Fruit fly (Drosophila melanogaster) whole organism, embryonic: ENCODE measurements around the gene RPA3.

Source experiments
- BtbVII ChIP-seq: fragments of 200-800 bp; sonication (Bioruptor generic); optimal IDR thresholded peaks from 3 replicates; lab custom pipeline; 2017; ENCODE audit warnings: missing biosample characterization, mild to moderate bottlenecking, missing genetic modification characterization
- CG10147 ChIP-seq: fragments of 200-800 bp; sonication (Bioruptor generic); optimal IDR thresholded peaks from 2 replicates; lab custom pipeline; 2019; ENCODE audit warnings: missing biosample characterization, mild to moderate bottlenecking, missing genetic modification characterization, moderate library complexity
- CG12659 ChIP-seq: fragments of 200-800 bp; sonication (Bioruptor generic); optimal IDR thresholded peaks from 3 replicates; lab custom pipeline; 2017; ENCODE audit warnings: mild to moderate bottlenecking, missing biosample characterization, missing genetic modification reagents, missing genetic modification characterization
- CG14441 ChIP-seq: fragments of 200-800 bp; sonication (Bioruptor generic); IDR thresholded peaks from 2 replicates; pipeline ENCODE4 v1.3.6; 2022; ENCODE audit warnings: missing biosample characterization, missing genetic modification characterization
- CG14710 ChIP-seq: fragments of 200-800 bp; sonication (Bioruptor generic); optimal IDR thresholded peaks from 3 replicates; lab custom pipeline; 2019; ENCODE audit warnings: missing biosample characterization, mild to moderate bottlenecking, missing genetic modification characterization, moderate library complexity
- CG15479 ChIP-seq: fragments of 200-800 bp; sonication (Bioruptor generic); optimal IDR thresholded peaks from 3 replicates; lab custom pipeline; 2019; ENCODE audit warnings: missing biosample characterization, mild to moderate bottlenecking, missing genetic modification characterization, moderate library complexity
- CG15601 ChIP-seq: fragments of 200-800 bp; sonication (Bioruptor generic); optimal IDR thresholded peaks from 3 replicates; lab custom pipeline; 2019; ENCODE audit warnings: missing biosample characterization, mild to moderate bottlenecking, missing genetic modification characterization, moderate library complexity
- CG33213 ChIP-seq: fragments of 200-800 bp; sonication (Bioruptor generic); optimal IDR thresholded peaks from 3 replicates; lab custom pipeline; 2016; ENCODE audit warnings: missing biosample characterization, missing genetic modification characterization
- CG4730 ChIP-seq: fragments of 200-800 bp; sonication (Bioruptor generic); IDR thresholded peaks from 2 replicates; pipeline ENCODE4 v1.3.6; 2022; ENCODE audit warnings: missing biosample characterization, missing genetic modification characterization
- CG6254 ChIP-seq: fragments of 200-800 bp; sonication (Bioruptor generic); optimal IDR thresholded peaks from 3 replicates; lab custom pipeline; 2017; ENCODE audit warnings: mild to moderate bottlenecking, missing biosample characterization, missing genetic modification reagents, missing genetic modification characterization
- CG7271 ChIP-seq: fragments of 200-800 bp; sonication (Bioruptor generic); optimal IDR thresholded peaks from 2 replicates; lab custom pipeline; 2018; ENCODE audit warnings: missing biosample characterization, mild to moderate bottlenecking, missing genetic modification characterization, moderate library complexity
- CG8281 ChIP-seq: fragments of 200-800 bp; sonication (Bioruptor generic); optimal IDR thresholded peaks from 2 replicates; lab custom pipeline; 2018; ENCODE audit warnings: missing biosample characterization, mild to moderate bottlenecking, missing genetic modification characterization, moderate library complexity
- CG9215 ChIP-seq: fragments of 200-800 bp; sonication (Bioruptor generic); IDR thresholded peaks from 2 replicates; pipeline ENCODE4 v1.3.6; 2022; ENCODE audit warnings: missing biosample characterization, missing genetic modification characterization
- CG9932 ChIP-seq: fragments of 200-800 bp; sonication (Bioruptor generic); IDR thresholded peaks from 2 replicates; pipeline ENCODE4 v1.3.6; 2022; ENCODE audit warnings: missing biosample characterization, missing genetic modification characterization
- CTCF ChIP-seq: fragments of 200-800 bp; sonication (Bioruptor generic); optimal IDR thresholded peaks from 2 replicates; lab custom pipeline; 2017; ENCODE audit warnings: missing biosample characterization, mild to moderate bottlenecking, missing genetic modification characterization, moderate library complexity
- D ChIP-seq, 2 experiments: fragments of 200-800 bp in 1 of 2; fragments of >200 bp in 1 of 2; sonication (Bioruptor generic) in 1 of 2; optimal IDR thresholded peaks; 2 replicates in 1 of 2; 3 replicates in 1 of 2; lab custom pipeline; 2017; ENCODE audit warnings: mild to moderate bottlenecking in 1 of 2, missing biosample characterization in 1 of 2, missing genetic modification characterization in 1 of 2, missing genetic modification reagents in 1 of 2
- Fer1 ChIP-seq: fragments of 200-800 bp; sonication (Bioruptor generic); optimal IDR thresholded peaks from 2 replicates; lab custom pipeline; 2017; ENCODE audit warnings: missing biosample characterization, mild to moderate bottlenecking, missing genetic modification characterization
- HHEX ChIP-seq: fragments of 200-800 bp; sonication (Bioruptor generic); optimal IDR thresholded peaks from 3 replicates; lab custom pipeline; 2017; ENCODE audit warnings: missing biosample characterization, mild to moderate bottlenecking, missing genetic modification characterization, missing genetic modification reagents
- HmgZ ChIP-seq: fragments of 200-800 bp; sonication (Bioruptor generic); optimal IDR thresholded peaks from 2 replicates; lab custom pipeline; 2018; ENCODE audit warnings: missing biosample characterization, mild to moderate bottlenecking, missing genetic modification characterization
- MBD-R2 ChIP-seq: fragments of 200-800 bp; sonication (Bioruptor generic); IDR thresholded peaks from 2 replicates; pipeline ENCODE4 v1.3.6; 2022; ENCODE audit warnings: missing biosample characterization, missing genetic modification characterization
- Opbp ChIP-seq: fragments of 200-800 bp; sonication (Bioruptor generic); IDR thresholded peaks from 3 replicates; pipeline ENCODE4 v1.3.6; 2022; ENCODE audit warnings: missing biosample characterization, missing genetic modification characterization; ENCODE audit not compliant: partially characterized antibody
- Pdp1 ChIP-seq, 2 experiments: fragments of 200-800 bp; sonication (Bioruptor generic); optimal IDR thresholded peaks; 3 replicates each; lab custom pipeline; 2016; ENCODE audit warnings: missing biosample characterization in 2 of 2, missing genetic modification characterization in 2 of 2, mild to moderate bottlenecking in 1 of 2, moderate library complexity in 1 of 2
- Rfx ChIP-seq: fragments of 200-800 bp; sonication (Bioruptor generic); IDR thresholded peaks from 2 replicates; pipeline ENCODE4 v1.3.6; 2022; ENCODE audit warnings: missing biosample characterization, missing genetic modification characterization
- Sin3A ChIP-seq: fragments of >200 bp; optimal IDR thresholded peaks from 2 replicates; lab custom pipeline; 2018
- ab ChIP-seq: fragments of 200-800 bp; sonication (Bioruptor generic); optimal IDR thresholded peaks from 2 replicates; lab custom pipeline; 2016; ENCODE audit warnings: missing biosample characterization, missing genetic modification characterization
- al ChIP-seq: fragments of 200-800 bp; sonication (Bioruptor generic); IDR thresholded peaks from 2 replicates; pipeline ENCODE4 v1.3.6; 2022; ENCODE audit warnings: missing biosample characterization, missing genetic modification characterization
- amos ChIP-seq: fragments of 200-800 bp; sonication (Bioruptor generic); IDR thresholded peaks from 2 replicates; pipeline ENCODE4 v1.3.6; 2022; ENCODE audit warnings: missing biosample characterization, missing genetic modification characterization; ENCODE audit not compliant: partially characterized antibody
- fd3F ChIP-seq: fragments of 200-800 bp; sonication (Bioruptor generic); optimal IDR thresholded peaks from 2 replicates; lab custom pipeline; 2018; ENCODE audit warnings: missing biosample characterization, mild to moderate bottlenecking, missing genetic modification characterization, moderate library complexity
- gfzf ChIP-seq: fragments of 200-800 bp; sonication (Bioruptor generic); optimal IDR thresholded peaks from 2 replicates; lab custom pipeline; 2016; ENCODE audit warnings: missing biosample characterization, mild to moderate bottlenecking, missing genetic modification characterization, moderate library complexity
- lmd ChIP-seq: fragments of 200-800 bp; sonication (Bioruptor generic); IDR thresholded peaks from 2 replicates; pipeline ENCODE4 v1.3.6; 2022; ENCODE audit warnings: missing biosample characterization, missing genetic modification characterization
- lola ChIP-seq, 3 experiments: fragments of >200 bp in 2 of 3; fragments of 200-800 bp in 1 of 3; sonication (Bioruptor generic) in 1 of 3; optimal IDR thresholded peaks; 2 replicates each; lab custom pipeline; 2017 to 2019; ENCODE audit warnings: missing biosample characterization in 3 of 3, missing genetic modification characterization in 3 of 3, mild to moderate bottlenecking in 1 of 3, moderate library complexity in 1 of 3
- nerfin-1 ChIP-seq: fragments of 200-800 bp; sonication (Bioruptor generic); optimal IDR thresholded peaks from 3 replicates; lab custom pipeline; 2019; ENCODE audit warnings: missing biosample characterization, mild to moderate bottlenecking, missing genetic modification characterization, moderate library complexity
- pb ChIP-seq: fragments of 200-800 bp; sonication (Bioruptor generic); optimal IDR thresholded peaks from 3 replicates; lab custom pipeline; 2016; ENCODE audit warnings: missing biosample characterization, missing genetic modification characterization
- stwl ChIP-seq: fragments of 200-800 bp; sonication (Bioruptor generic); optimal IDR thresholded peaks from 3 replicates; lab custom pipeline; 2018; ENCODE audit warnings: missing biosample characterization, mild to moderate bottlenecking, missing genetic modification characterization, moderate library complexity
- tll ChIP-seq, 2 experiments: fragments of 200-800 bp in 1 of 2; fragments of >200 bp in 1 of 2; sonication (Bioruptor generic) in 1 of 2; optimal IDR thresholded peaks; 2 replicates each; lab custom pipeline; 2017 to 2019; ENCODE audit warnings: missing biosample characterization in 2 of 2, missing genetic modification characterization in 2 of 2, mild to moderate bottlenecking in 1 of 2, moderate library complexity in 1 of 2

The RPA3 gene

DNA sequence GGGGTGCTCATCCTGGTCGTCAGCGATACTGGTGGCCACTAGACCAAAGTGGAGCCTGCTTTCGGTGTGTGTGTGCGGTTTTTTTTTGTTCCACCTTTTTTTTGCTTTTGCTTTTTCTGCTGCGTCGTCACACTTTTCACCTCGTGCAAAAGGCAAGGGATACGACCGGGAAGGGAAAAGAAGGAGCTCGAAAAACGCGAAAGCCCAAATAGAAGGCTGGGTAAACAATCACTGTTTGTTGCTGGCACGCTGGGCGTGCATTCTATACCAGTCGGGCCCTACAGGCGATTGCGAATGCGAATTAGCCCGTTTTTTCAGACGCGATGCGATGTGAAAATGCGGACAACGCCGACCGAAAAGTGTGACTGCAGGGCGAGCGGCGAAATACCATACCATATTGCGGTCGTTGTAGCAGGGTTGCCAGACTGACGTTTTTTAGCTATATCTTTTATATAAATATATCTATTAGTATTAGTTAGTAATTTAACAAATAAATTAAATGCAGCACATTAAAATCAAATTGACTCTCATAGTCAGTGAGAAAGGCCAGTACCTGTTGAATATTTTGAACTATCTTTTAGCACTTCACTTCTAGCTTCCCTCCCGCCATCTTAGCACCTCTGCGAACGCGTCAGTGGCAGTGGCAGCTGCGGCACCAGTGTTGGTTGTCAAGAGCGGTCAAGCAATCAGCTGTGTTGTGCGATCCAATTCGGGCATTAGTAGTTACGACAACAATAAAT is 45.5 kb downstream of the RPA3 start, which contains the start of the genes Polr2A and CG11699 (continued):
- TF ChIP-seq CG9932 (GFP tag; lab: Robert Waterston, UW), result peak; percentile 59
- peak; percentile 8 for TF ChIP-seq CG6254
- TF ChIP-seq CG8281 (tag; lab: Kevin White, UChicago), result no peak
- peak; percentile 62 for TF ChIP-seq gfzf (GFP tag; lab: Kevin White, UChicago)
- TF ChIP-seq fd3F (GFP tag; lab: Kevin White, UChicago), result peak; percentile 10
- peak in 1 of 2 experiments; percentile 47 for TF ChIP-seq tll (GFP tag; optimal IDR thresholded peaks at IDR 0.05; lab: Kevin White, UChicago)
- TF ChIP-seq CG14441 (GFP tag; lab: Robert Waterston, UW), result peak; percentile 23; the same call in 1 of the 2 replicates
- TF ChIP-seq D (optimal IDR thresholded peaks at IDR 0.05; lab: Kevin White, UChicago), result no peak
- peak; percentile 18 for TF ChIP-seq D (GFP tag; optimal IDR thresholded peaks at IDR 0.05; lab: Kevin White, UChicago)
- peak; percentile 54 for TF ChIP-seq CG10147 (GFP tag; lab: Kevin White, UChicago)
- peak; percentile 39 for TF ChIP-seq CG15601 (tag; lab: Kevin White, UChicago)
- TF ChIP-seq BtbVII (GFP tag; lab: Kevin White, UChicago), result no peak
- TF ChIP-seq Rfx, result peak; percentile 41; the same call in 1 of the 2 replicates
- TF ChIP-seq stwl (tag; lab: Kevin White, UChicago), result peak; percentile 44
- 0 out of 3 replicates have a peak, but pooled peaks have one; percentile 29 for TF ChIP-seq Opbp (GFP tag; lab: Robert Waterston, UW)
- peak; percentile 69 for TF ChIP-seq CG12659 (GFP tag; lab: Kevin White, UChicago)
- no peak for TF ChIP-seq CTCF (GFP tag; lab: Kevin White, UChicago)
- TF ChIP-seq HHEX, result peak; percentile 61
- peak in 1 of 3 experiments; percentile 31 for TF ChIP-seq lola (GFP tag; optimal IDR thresholded peaks at IDR 0.05; lab: Kevin White, UChicago)
- TF ChIP-seq al (GFP tag; lab: Robert Waterston, UW), result peak; percentile 27; the same call in 1 of the 2 replicates
- TF ChIP-seq pb (GFP tag; lab: Kevin White, UChicago), result no peak
- no peak for TF ChIP-seq CG7271 (tag; lab: Kevin White, UChicago)
- no peak for TF ChIP-seq ab (GFP tag; lab: Kevin White, UChicago)
- peak; percentile 33 for TF ChIP-seq CG9215
- no peak for TF ChIP-seq CG33213 (GFP tag; lab: Kevin White, UChicago)
- peak; percentile 54; the same call in 1 of the 2 replicates for TF ChIP-seq lmd (GFP tag; lab: Robert Waterston, UW)
- TF ChIP-seq amos (GFP tag; lab: Robert Waterston, UW), result peak; percentile 27; the same call in 1 of the 2 replicates
- peak; percentile 81 for TF ChIP-seq MBD-R2
- peak; percentile 73 for TF ChIP-seq CG14710 (tag; lab: Kevin White, UChicago)
- peak; percentile 63 for TF ChIP-seq HmgZ (tag; lab: Kevin White, UChicago)
- peak in 1 of 2 experiments; percentile 44 for TF ChIP-seq Pdp1 (GFP tag; optimal IDR thresholded peaks at IDR 0.05; lab: Kevin White, UChicago)
- TF ChIP-seq CG4730, result no peak
- peak; percentile 81 for TF ChIP-seq Sin3A (lab: Kevin White, UChicago)
- TF ChIP-seq Fer1 (GFP tag; lab: Kevin White, UChicago), result peak; percentile 47
- peak; percentile 36 for TF ChIP-seq CG15479 (GFP tag; lab: Kevin White, UChicago)
- peak; percentile 34 for TF ChIP-seq nerfin-1 (tag; lab: Kevin White, UChicago)
